Fruit fly (Drosophila melanogaster): ENCODE data around the gene tkv.

Gene tkv

dm6 chr2L:5245363-5245892, 25.8 kb downstream of the tkv start (continued):
- no peak for TF ChIP-seq CG9876 (GFP tag; optimal IDR thresholded peaks at IDR 0.05)
- no peak for TF ChIP-seq CG31388 (GFP tag; optimal IDR thresholded peaks at IDR 0.05)
- no peak for TF ChIP-seq CG3838 (GFP tag; optimal IDR thresholded peaks at IDR 0.05)
- no peak for TF ChIP-seq Tbp (GFP tag; optimal IDR thresholded peaks at IDR 0.05)
- no peak for TF ChIP-seq pros (GFP tag; optimal IDR thresholded peaks at IDR 0.05)
- peak; percentile 73; the same call in 2 of the 3 replicates for TF ChIP-seq zfh1 (GFP tag; IDR thresholded peaks at IDR 0.05)
- peak; percentile 32 to 45 for TF ChIP-seq dpn (GFP tag; optimal IDR thresholded peaks at IDR 0.05)
- TF ChIP-seq CG16815 (GFP tag; optimal IDR thresholded peaks at IDR 0.05) = peak; percentile 18
- no peak for TF ChIP-seq maf-S (GFP tag; optimal IDR thresholded peaks at IDR 0.05)
- no peak for TF ChIP-seq corto (GFP tag; optimal IDR thresholded peaks at IDR 0.05)
- TF ChIP-seq CG1529 (GFP tag; optimal IDR thresholded peaks at IDR 0.05) = peak; percentile 23
- TF ChIP-seq chinmo (GFP tag; IDR thresholded peaks at IDR 0.05; ENCODE audit: partially characterized antibody) = peak; percentile 51; the same call in 1 of the 4 replicates
- TF ChIP-seq Gug (GFP tag; IDR thresholded peaks at IDR 0.05) = no peak
- TF ChIP-seq CG14667 (GFP tag; IDR thresholded peaks at IDR 0.05) = no peak
- TF ChIP-seq al (GFP tag; IDR thresholded peaks at IDR 0.05) = no peak
- TF ChIP-seq YL-1 (GFP tag; optimal IDR thresholded peaks at IDR 0.05) = no peak
- TF ChIP-seq Sry-δ (GFP tag; optimal IDR thresholded peaks at IDR 0.05) = no peak
- TF ChIP-seq CG6272 (GFP tag; IDR thresholded peaks at IDR 0.05) = no peak
- TF ChIP-seq Hr39 (optimal IDR thresholded peaks at IDR 0.05) = no peak
- TF ChIP-seq sd (tag; optimal IDR thresholded peaks at IDR 0.05) = peak; percentile 66
- no peak for TF ChIP-seq caup (GFP tag; optimal IDR thresholded peaks at IDR 0.05; ENCODE audit: severe bottlenecking)
- no peak for TF ChIP-seq zen2 (GFP tag; IDR thresholded peaks at IDR 0.05; ENCODE audit: partially characterized antibody)
- TF ChIP-seq Side (GFP tag; optimal IDR thresholded peaks at IDR 0.05) = no peak
- TF ChIP-seq ATbp (GFP tag; optimal IDR thresholded peaks at IDR 0.05) = peak; percentile 55
- 0 out of 2 replicates have a peak, but pooled peaks have one; percentile 25 for TF ChIP-seq onecut (GFP tag; IDR thresholded peaks at IDR 0.05)
- TF ChIP-seq pita (GFP tag; optimal IDR thresholded peaks at IDR 0.05) = no peak
- no peak for TF ChIP-seq ind (GFP tag; optimal IDR thresholded peaks at IDR 0.05)
- no peak for TF ChIP-seq Hmx (GFP tag; optimal IDR thresholded peaks at IDR 0.05)

- peak; percentile 41 for TF ChIP-seq dmrt99B (tag; optimal IDR thresholded peaks at IDR 0.05)
- TF ChIP-seq br (optimal IDR thresholded peaks at IDR 0.05) = no peak
- TF ChIP-seq tgo (GFP tag; IDR thresholded peaks at IDR 0.05) = no peak; the same call in 2 of the 3 replicates
- no peak for TF ChIP-seq CG6854 (GFP tag; optimal IDR thresholded peaks at IDR 0.05)
- TF ChIP-seq CG6813 (GFP tag; optimal IDR thresholded peaks at IDR 0.05) = no peak
- TF ChIP-seq CoRest (tag; optimal IDR thresholded peaks at IDR 0.05) = peak; percentile 11
- peak; percentile 45 for TF ChIP-seq PHDP (tag; optimal IDR thresholded peaks at IDR 0.05)
- TF ChIP-seq chinmo (GFP tag; IDR thresholded peaks at IDR 0.05; ENCODE audit: partially characterized antibody) = 0 out of 4 replicates have a peak, but pooled peaks have one; percentile 41
- peak; percentile 40 for TF ChIP-seq Hmr (GFP tag; optimal IDR thresholded peaks at IDR 0.05)
- peak; percentile 24 for TF ChIP-seq Sox102F (GFP tag; optimal IDR thresholded peaks at IDR 0.05)
- no peak for TF ChIP-seq CG12769 (tag; optimal IDR thresholded peaks at IDR 0.05)
- TF ChIP-seq CG10654 (GFP tag; optimal IDR thresholded peaks at IDR 0.05) = no peak
- no peak for TF ChIP-seq Dbx (GFP tag; IDR thresholded peaks at IDR 0.05)
- TF ChIP-seq mld (GFP tag; IDR thresholded peaks at IDR 0.05; ENCODE audit: partially characterized antibody) = no peak
- peak; percentile 5 for TF ChIP-seq CG17359 (tag; optimal IDR thresholded peaks at IDR 0.05)
- peak; percentile 20 for TF ChIP-seq CG18599 (GFP tag; optimal IDR thresholded peaks at IDR 0.05)
- TF ChIP-seq ken (GFP tag; IDR thresholded peaks at IDR 0.05) = peak; percentile 30; the same call in 1 of the 3 replicates
- peak; percentile 11; the same call in 1 of the 3 replicates for TF ChIP-seq B-H1 (GFP tag; IDR thresholded peaks at IDR 0.05)
- TF ChIP-seq danr (GFP tag; IDR thresholded peaks at IDR 0.05) = no peak
- TF ChIP-seq CG17568 (GFP tag; optimal IDR thresholded peaks at IDR 0.05) = peak; percentile 32
- peak; percentile 14 for TF ChIP-seq CG13775 (GFP tag; optimal IDR thresholded peaks at IDR 0.05)
- TF ChIP-seq sob (GFP tag; IDR thresholded peaks at IDR 0.05) = 0 out of 2 replicates have a peak, but pooled peaks have one; percentile 11
- TF ChIP-seq Asciz (GFP tag; optimal IDR thresholded peaks at IDR 0.05) = no peak
These were observed 28.8 kb downstream of the tkv start for dm6 chr2L:5242194-5242914.
